4 fruit fly cellular contexts compared by ENCODE assay signal in genomic region chr3L:174501-174900, dm6.
TF ChIP-seq lines count a peak whose summit lies in the region.

No protein-coding gene starts in this region.

- no peak for TF ChIP-seq CTCF in whole organism, embryonic (GFP tag; optimal IDR thresholded peaks at IDR 0.05; lab: Kevin White, UChicago)

TF ChIP-seq in whole organism, adult, 20 proteins besides CTCF, POLR2A, EP300 and RAD21:
- no peak for TF ChIP-seq CG12768 (GFP tag; optimal IDR thresholded peaks at IDR 0.05; lab: Kevin White, UChicago)
- no peak for TF ChIP-seq cnc (optimal IDR thresholded peaks at IDR 0.05; lab: Kevin White, UChicago)
- TF ChIP-seq CG5204 (GFP tag; optimal IDR thresholded peaks at IDR 0.05; lab: Kevin White, UChicago): no peak
- peak; percentile 48 for TF ChIP-seq bab1 (GFP tag; optimal IDR thresholded peaks at IDR 0.05; lab: Kevin White, UChicago)
- no peak for TF ChIP-seq CG33017 (tag; optimal IDR thresholded peaks at IDR 0.05; lab: Kevin White, UChicago)

TF ChIP-seq in whole organism, embryonic, 481 proteins besides CTCF, POLR2A, EP300 and RAD21 (continues in another document):
- TF ChIP-seq CG2129 (GFP tag; IDR thresholded peaks at IDR 0.05; lab: Robert Waterston, UW; ENCODE audit: partially characterized antibody) (peak; percentile 68), CG1602 (GFP tag; optimal IDR thresholded peaks at IDR 0.05; lab: Kevin White, UChicago) (no peak), HLH4C (GFP tag; IDR thresholded peaks at IDR 0.05; lab: Robert Waterston, UW; ENCODE audit: partially characterized antibody) (peak; percentile 91), CG9932 (GFP tag; IDR thresholded peaks at IDR 0.05; lab: Robert Waterston, UW) (no peak), Lpt (GFP tag; optimal IDR thresholded peaks at IDR 0.05; lab: Kevin White, UChicago) (no peak), Mes4 (GFP tag; optimal IDR thresholded peaks at IDR 0.05; lab: Kevin White, UChicago) (no peak), D19B (GFP tag; optimal IDR thresholded peaks at IDR 0.05; lab: Kevin White, UChicago) (no peak), B-H2 (GFP tag; optimal IDR thresholded peaks at IDR 0.05; lab: Kevin White, UChicago) (peak; percentile 1), CG10147 (GFP tag; optimal IDR thresholded peaks at IDR 0.05; lab: Kevin White, UChicago) (peak; percentile 1), CG10959 (GFP tag; IDR thresholded peaks at IDR 0.05; lab: Robert Waterston, UW) (no peak), CG13287 (GFP tag; IDR thresholded peaks at IDR 0.05; lab: Robert Waterston, UW; ENCODE audit: partially characterized antibody) (peak; percentile 96), CG12071 (GFP tag; optimal IDR thresholded peaks at IDR 0.05; lab: Kevin White, UChicago) (no peak), kah (GFP tag; optimal IDR thresholded peaks at IDR 0.05; lab: Kevin White, UChicago) (no peak), sqz (GFP tag; optimal IDR thresholded peaks at IDR 0.05; lab: Kevin White, UChicago) (no peak), amos (GFP tag; IDR thresholded peaks at IDR 0.05; lab: Robert Waterston, UW; ENCODE audit: partially characterized antibody) (peak; percentile 89), tna (GFP tag; IDR thresholded peaks at IDR 0.05; lab: Robert Waterston, UW; ENCODE audit: partially characterized antibody) (peak; percentile 88), CG10267 (tag; optimal IDR thresholded peaks at IDR 0.05; lab: Kevin White, UChicago) (peak; percentile 2), Opbp (GFP tag; IDR thresholded peaks at IDR 0.05; lab: Robert Waterston, UW; ENCODE audit: partially characterized antibody) (peak; percentile 92), stwl (tag; optimal IDR thresholded peaks at IDR 0.05; lab: Kevin White, UChicago) (peak; percentile 71), CG2712 (tag; optimal IDR thresholded peaks at IDR 0.05; lab: Kevin White, UChicago) (peak; percentile 3), pzg (GFP tag; optimal IDR thresholded peaks at IDR 0.05; lab: Kevin White, UChicago) (peak; percentile 60), CG9215 (GFP tag; IDR thresholded peaks at IDR 0.05; lab: Robert Waterston, UW) (no peak), stc (GFP tag; IDR thresholded peaks at IDR 0.05; lab: Robert Waterston, UW) (no peak), wek (GFP tag; optimal IDR thresholded peaks at IDR 0.05; lab: Kevin White, UChicago) (no peak), wor (GFP tag; IDR thresholded peaks at IDR 0.05; lab: Robert Waterston, UW) (no peak), HmgZ (tag; optimal IDR thresholded peaks at IDR 0.05; lab: Kevin White, UChicago) (peak; percentile 21), Nf-YC (tag; optimal IDR thresholded peaks at IDR 0.05; lab: Kevin White, UChicago) (peak; percentile 21), HmgD (GFP tag; optimal IDR thresholded peaks at IDR 0.05; lab: Kevin White, UChicago) (no peak)

TF ChIP-seq in whole organism, prepupa, 60 proteins besides CTCF, POLR2A, EP300 and RAD21:
- TF ChIP-seq ss (GFP tag; optimal IDR thresholded peaks at IDR 0.05; lab: Kevin White, UChicago): no peak
- TF ChIP-seq fd85E (GFP tag; optimal IDR thresholded peaks at IDR 0.05; lab: Kevin White, UChicago): no peak
- no peak for TF ChIP-seq fd59A (GFP tag; optimal IDR thresholded peaks at IDR 0.05; lab: Kevin White, UChicago)
- TF ChIP-seq Smox (GFP tag; optimal IDR thresholded peaks at IDR 0.05; lab: Kevin White, UChicago): no peak
- TF ChIP-seq topi (GFP tag; optimal IDR thresholded peaks at IDR 0.05; lab: Kevin White, UChicago): no peak
- peak; percentile 36 for TF ChIP-seq dsx (GFP tag; optimal IDR thresholded peaks at IDR 0.05; lab: Kevin White, UChicago; ENCODE audit: poor library complexity, severe bottlenecking)
- TF ChIP-seq Gug (GFP tag; IDR thresholded peaks at IDR 0.05; lab: Robert Waterston, UW): no peak
- no peak for TF ChIP-seq CG6792 (GFP tag; optimal IDR thresholded peaks at IDR 0.05; lab: Kevin White, UChicago)
- TF ChIP-seq dac (GFP tag; optimal IDR thresholded peaks at IDR 0.05; lab: Kevin White, UChicago): no peak
- TF ChIP-seq CG31627 (GFP tag; optimal IDR thresholded peaks at IDR 0.05; lab: Kevin White, UChicago): no peak
- no peak for TF ChIP-seq Hr4 (GFP tag; optimal IDR thresholded peaks at IDR 0.05; lab: Kevin White, UChicago)
- peak; percentile 24 for TF ChIP-seq esn (GFP tag; optimal IDR thresholded peaks at IDR 0.05; lab: Kevin White, UChicago)
- TF ChIP-seq acj6 (GFP tag; optimal IDR thresholded peaks at IDR 0.05; lab: Kevin White, UChicago): no peak
- no peak for TF ChIP-seq CG3919 (GFP tag; optimal IDR thresholded peaks at IDR 0.05; lab: Kevin White, UChicago)
- TF ChIP-seq OdsH (GFP tag; optimal IDR thresholded peaks at IDR 0.05; lab: Kevin White, UChicago): no peak
- peak; percentile 28 for TF ChIP-seq achi (GFP tag; optimal IDR thresholded peaks at IDR 0.05; lab: Kevin White, UChicago)
- TF ChIP-seq Eip78C (GFP tag; lab: Kevin White, UChicago): peak; percentile 49

TF ChIP-seq in whole organism, wandering third instar larva, 38 proteins besides CTCF, POLR2A, EP300 and RAD21:
- TF ChIP-seq dmrt93B (GFP tag; optimal IDR thresholded peaks at IDR 0.05; lab: Kevin White, UChicago): no peak
- TF ChIP-seq Jra (GFP tag; optimal IDR thresholded peaks at IDR 0.05; lab: Kevin White, UChicago): peak; percentile 54
- TF ChIP-seq woc (GFP tag; optimal IDR thresholded peaks at IDR 0.05; lab: Kevin White, UChicago): peak; percentile 10
